Worm (Caenorhabditis elegans): ENCODE measurements around the gene dhgd-1.

DNA sequence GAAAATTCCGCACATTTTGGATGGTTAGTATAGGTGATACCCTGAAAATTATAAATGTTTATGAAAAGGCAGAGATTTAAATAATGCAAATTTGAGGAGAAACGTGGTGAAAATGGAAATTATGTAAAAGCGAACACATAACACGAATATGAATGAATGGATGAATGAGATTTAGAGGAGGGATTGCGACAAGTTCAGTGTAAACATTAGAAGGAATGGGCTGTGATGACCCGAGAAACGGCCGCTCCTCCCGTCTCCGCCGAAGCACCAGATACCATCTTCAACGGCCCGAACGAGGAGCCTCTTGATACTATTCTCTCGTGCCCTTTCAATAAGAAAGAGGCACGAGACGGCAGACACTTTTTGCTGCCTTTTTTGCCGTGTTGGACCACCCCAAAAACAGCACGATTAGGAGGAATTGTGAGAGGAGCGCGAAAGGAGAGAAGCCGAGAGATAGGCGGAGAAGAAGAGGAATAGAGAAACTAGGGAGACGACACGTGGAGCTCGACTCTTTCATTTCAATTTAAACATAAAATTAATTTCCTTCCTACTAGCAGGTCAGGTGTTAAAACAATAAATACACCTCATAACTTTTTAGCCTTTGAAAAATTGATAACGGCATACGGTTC lies 43.6 kb upstream of the dhgd-1 start, which contains the start of gene gfat-1:
- no peak for TF ChIP-seq dmd-9 (GFP tag; IDR thresholded peaks at IDR 0.05)
- no peak for TF ChIP-seq F44E2.7 (GFP tag; IDR thresholded peaks at IDR 0.05)
- no peak for TF ChIP-seq skn-1 (tag; optimal IDR thresholded peaks at IDR 0.05)
